Fruit fly (Drosophila melanogaster) whole organism, pupa: ENCODE measurements around the gene Sik2.
A peak's percentile ranks its signal among the peaks of the same experiment; 100 is the strongest.

Experiments
- CG10348 ChIP-seq: fragments of 200-800 bp; sonication (Bioruptor generic); IDR thresholded peaks from 2 replicates; pipeline ENCODE4 v1.3.6; 2022; ENCODE audit warnings: missing biosample characterization, missing genetic modification characterization
- CG12605 ChIP-seq: fragments of 200-800 bp; sonication (Bioruptor generic); IDR thresholded peaks from 2 replicates; pipeline ENCODE4 v1.3.6; 2022; ENCODE audit warnings: missing biosample characterization, missing genetic modification characterization
- CG13204 ChIP-seq: fragments of 200-800 bp; sonication (Bioruptor generic); optimal IDR thresholded peaks from 2 replicates; lab custom pipeline; 2018; ENCODE audit warnings: missing biosample characterization, mild to moderate bottlenecking, missing genetic modification characterization, moderate library complexity
- CG14655 ChIP-seq: fragments of 200-800 bp; sonication (Bioruptor generic); optimal IDR thresholded peaks from 3 replicates; lab custom pipeline; 2017; ENCODE audit warnings: mild to moderate bottlenecking, missing biosample characterization, missing genetic modification reagents, missing genetic modification characterization
- CG15710 ChIP-seq: fragments of 200-800 bp; sonication (Bioruptor generic); optimal IDR thresholded peaks from 2 replicates; lab custom pipeline; 2018; ENCODE audit warnings: missing biosample characterization, mild to moderate bottlenecking, missing genetic modification characterization, moderate library complexity
- CG17806 ChIP-seq: fragments of 200-800 bp; sonication (Bioruptor generic); optimal IDR thresholded peaks from 2 replicates; lab custom pipeline; 2018; ENCODE audit warnings: missing biosample characterization, mild to moderate bottlenecking, missing genetic modification characterization, moderate library complexity
- CG32121 ChIP-seq: fragments of 200-800 bp; sonication (Bioruptor generic); IDR thresholded peaks from 2 replicates; pipeline ENCODE4 v1.3.6; 2022; ENCODE audit warnings: missing biosample characterization, missing genetic modification characterization
- CG34367 ChIP-seq: fragments of 200-800 bp; sonication (Bioruptor generic); optimal IDR thresholded peaks from 2 replicates; lab custom pipeline; 2018; ENCODE audit warnings: missing biosample characterization, mild to moderate bottlenecking, missing genetic modification characterization
- CG4496 ChIP-seq: fragments of 200-800 bp; sonication (Bioruptor generic); IDR thresholded peaks from 3 replicates; pipeline ENCODE4 v1.3.6; 2022; ENCODE audit warnings: missing biosample characterization, missing genetic modification characterization
- CG8159 ChIP-seq: fragments of 200-800 bp; sonication (Bioruptor generic); optimal IDR thresholded peaks from 3 replicates; lab custom pipeline; 2018; ENCODE audit warnings: missing biosample characterization, mild to moderate bottlenecking, missing genetic modification characterization, moderate library complexity
- CG8301 ChIP-seq: fragments of 200-800 bp; sonication (Bioruptor generic); optimal IDR thresholded peaks from 2 replicates; lab custom pipeline; 2018; ENCODE audit warnings: missing biosample characterization, mild to moderate bottlenecking, missing genetic modification characterization
- CG9948 ChIP-seq: fragments of 200-800 bp; sonication (Bioruptor generic); optimal IDR thresholded peaks from 2 replicates; lab custom pipeline; 2018; ENCODE audit warnings: missing biosample characterization, mild to moderate bottlenecking, missing genetic modification characterization, moderate library complexity
- D1 ChIP-seq: fragments of 200-800 bp; sonication (Bioruptor generic); optimal IDR thresholded peaks from 2 replicates; lab custom pipeline; 2018; ENCODE audit warnings: missing biosample characterization, mild to moderate bottlenecking, missing genetic modification characterization, moderate library complexity
- EcR ChIP-seq: fragments of 200-800 bp; sonication (Bioruptor generic); optimal IDR thresholded peaks from 3 replicates; lab custom pipeline; 2019; ENCODE audit warnings: missing biosample characterization, missing genetic modification characterization, mild to moderate bottlenecking, moderate library complexity, missing genetic modification reagents
- Ets98B ChIP-seq: fragments of 200-800 bp; sonication (Bioruptor generic); IDR thresholded peaks from 2 replicates; pipeline ENCODE4 v1.3.6; 2022; ENCODE audit warnings: missing biosample characterization, missing genetic modification characterization
- Pif1A ChIP-seq: fragments of 200-800 bp; sonication (Bioruptor generic); optimal IDR thresholded peaks from 3 replicates; lab custom pipeline; 2016; ENCODE audit warnings: missing biosample characterization, missing genetic modification characterization
- Pif1B ChIP-seq: fragments of 200-800 bp; sonication (Bioruptor generic); optimal IDR thresholded peaks from 3 replicates; lab custom pipeline; 2016; ENCODE audit warnings: missing biosample characterization, missing genetic modification characterization
- Snoo ChIP-seq: fragments of 200-800 bp; sonication (Bioruptor generic); optimal IDR thresholded peaks from 3 replicates; lab custom pipeline; 2017; ENCODE audit warnings: missing biosample characterization, mild to moderate bottlenecking, missing genetic modification characterization, inconsistent platforms
- fd96Ca ChIP-seq: fragments of 200-800 bp; sonication (Bioruptor generic); IDR thresholded peaks from 3 replicates; pipeline ENCODE4 v1.3.6; 2022; ENCODE audit warnings: missing biosample characterization, missing genetic modification characterization
- gl ChIP-seq: fragments of 200-800 bp; sonication (Bioruptor generic); optimal IDR thresholded peaks from 2 replicates; lab custom pipeline; 2018; ENCODE audit warnings: missing biosample characterization, mild to moderate bottlenecking, missing genetic modification characterization
- rn ChIP-seq: fragments of 200-800 bp; sonication (Bioruptor generic); IDR thresholded peaks from 2 replicates; pipeline ENCODE4 v1.3.6; 2022; ENCODE audit warnings: missing biosample characterization, missing genetic modification characterization

The Sik2 gene

dm6 chrX:2048778-2049686 is 12.7 kb downstream of the Sik2 start:
- 0 out of 3 replicates have a peak, but pooled peaks have one; percentile 35 for TF ChIP-seq fd96Ca
- TF ChIP-seq CG32121 (GFP tag; lab: Robert Waterston, UW): no peak
- TF ChIP-seq CG15710: no peak
- peak; percentile 55; the same call in 2 of the 3 replicates for TF ChIP-seq CG4496 (GFP tag; lab: Robert Waterston, UW)
- peak; percentile 43; the same call in 1 of the 2 replicates for TF ChIP-seq Ets98B (GFP tag; lab: Robert Waterston, UW)

DNA sequence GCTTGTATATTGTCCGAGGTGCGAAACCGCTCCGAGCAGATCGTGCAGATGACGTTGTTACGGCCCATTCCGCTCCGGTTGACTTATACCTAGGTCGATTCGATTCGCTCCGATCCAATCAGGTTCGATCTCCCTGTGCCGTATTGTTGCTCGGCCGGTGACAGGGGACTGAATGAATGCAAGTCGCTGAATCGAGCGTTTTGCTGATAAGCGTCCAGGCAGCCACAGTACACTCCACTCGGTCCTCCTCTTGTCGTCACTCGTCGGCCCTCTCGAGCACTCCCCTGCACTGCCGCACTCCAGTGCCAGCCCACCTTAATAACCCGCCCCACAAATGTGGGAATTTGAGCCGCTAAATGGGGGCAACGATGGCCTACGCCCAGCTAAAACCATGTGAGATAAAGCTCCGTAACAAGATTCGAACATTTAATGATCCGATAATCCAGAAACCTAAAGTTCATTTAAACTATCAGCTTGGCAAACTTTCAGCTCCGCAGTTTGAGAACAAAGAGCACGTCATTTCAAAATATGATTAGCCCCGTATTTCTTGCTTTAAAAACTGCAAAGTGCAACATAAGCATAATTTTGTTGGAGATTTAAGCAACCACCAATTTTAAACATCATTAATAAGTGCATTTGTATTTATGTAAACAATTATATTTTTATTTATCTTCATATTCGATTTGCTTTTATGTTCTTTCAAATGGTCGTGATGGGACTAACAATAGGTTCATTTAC is 17.9 kb downstream of the Sik2 start, which contains the start of gene CG4325:
CG4325 (minus strand) TSS at position 159 of the 738 bp plus-strand sequence.
- TF ChIP-seq CG13204 (GFP tag; lab: Kevin White, UChicago) (peak; percentile 26), CG34367 (tag; lab: Kevin White, UChicago) (no peak)

dm6 chrX:2041981-2042847 is 19.5 kb downstream of the Sik2 start, which contains the start of the genes Actn and usp:
Gene Actn (minus strand): TSS chrX:2042311.
Gene usp (minus strand): TSS chrX:2042311.
- no peak for TF ChIP-seq CG10348
- no peak for TF ChIP-seq rn (GFP tag; lab: Robert Waterston, UW)
- peak; percentile 27 for TF ChIP-seq Snoo (tag; lab: Kevin White, UChicago)
- TF ChIP-seq CG8159 (tag; lab: Kevin White, UChicago): peak; percentile 38
- TF ChIP-seq Pif1A (GFP tag; lab: Kevin White, UChicago): peak; percentile 56
- no peak for TF ChIP-seq CG8301 (tag; lab: Kevin White, UChicago)
- TF ChIP-seq CG34367 (tag; lab: Kevin White, UChicago): no peak
- TF ChIP-seq Pif1B (GFP tag; lab: Kevin White, UChicago): peak; percentile 17
- no peak for TF ChIP-seq CG9948 (tag; lab: Kevin White, UChicago)
- peak; percentile 41 for TF ChIP-seq CG14655 (GFP tag; lab: Kevin White, UChicago)
- peak; percentile 25; the same call in 1 of the 2 replicates for TF ChIP-seq CG32121 (GFP tag; lab: Robert Waterston, UW)
- TF ChIP-seq gl (tag; lab: Kevin White, UChicago): no peak
- peak; percentile 34 for TF ChIP-seq CG17806 (tag; lab: Kevin White, UChicago)
- peak; percentile 33; the same call in 1 of the 3 replicates for TF ChIP-seq fd96Ca
- no peak for TF ChIP-seq D1 (tag; lab: Kevin White, UChicago)
- peak; percentile 34 for TF ChIP-seq EcR
- TF ChIP-seq CG13204 (GFP tag; lab: Kevin White, UChicago): peak; percentile 35
- TF ChIP-seq Ets98B (GFP tag; lab: Robert Waterston, UW): peak; percentile 42; the same call in 1 of the 2 replicates
- TF ChIP-seq CG12605 (GFP tag; lab: Robert Waterston, UW): peak; percentile 29; the same call in 1 of the 2 replicates
- TF ChIP-seq CG4496 (GFP tag; lab: Robert Waterston, UW): peak; percentile 46; the same call in 2 of the 3 replicates
- no peak for TF ChIP-seq CG15710

DNA sequence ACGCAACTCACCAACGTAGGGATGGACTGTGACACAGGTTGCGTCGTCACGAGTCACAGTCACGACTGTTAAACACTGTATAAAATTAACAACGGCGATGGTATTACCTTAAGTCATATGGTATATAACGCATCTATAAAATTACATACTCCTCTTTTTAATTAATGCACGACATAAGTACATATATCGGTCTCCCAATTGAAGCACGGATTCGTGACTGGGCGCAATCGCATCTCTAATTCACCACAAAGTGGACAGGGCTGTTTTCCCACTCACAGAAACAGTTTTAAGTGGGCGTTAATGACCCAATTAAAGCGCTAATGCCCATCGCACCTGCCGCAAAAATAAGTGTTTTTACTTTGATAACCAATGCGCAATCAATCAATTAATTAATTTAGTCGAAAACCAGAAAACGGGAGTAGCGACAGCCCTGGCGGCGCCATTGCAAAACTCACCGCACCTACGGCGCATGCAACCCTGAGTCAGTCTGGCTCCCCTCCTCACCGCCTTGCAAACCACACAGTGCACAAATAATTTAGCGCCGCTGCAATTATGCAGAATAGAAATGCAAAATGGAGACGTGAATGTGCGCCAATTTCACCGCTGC is 20.3 kb downstream of the Sik2 start, which contains the start of gene CG4313:
CG4313 (plus strand) TSS at position 557 of the 607 bp plus-strand sequence.
- TF ChIP-seq CG17806 (tag; lab: Kevin White, UChicago) (peak; percentile 58), Snoo (tag; lab: Kevin White, UChicago) (peak; percentile 49), CG9948 (tag; lab: Kevin White, UChicago) (peak; percentile 50), CG13204 (GFP tag; lab: Kevin White, UChicago) (peak; percentile 11), CG15710 (peak; percentile 66), fd96Ca (peak; percentile 70; the same call in 1 of the 3 replicates), CG14655 (GFP tag; lab: Kevin White, UChicago) (peak; percentile 64), CG10348 (no peak), Ets98B (GFP tag; lab: Robert Waterston, UW) (peak; percentile 38), CG8301 (tag; lab: Kevin White, UChicago) (peak; percentile 47), CG4496 (GFP tag; lab: Robert Waterston, UW) (peak; percentile 63; the same call in 2 of the 3 replicates), CG34367 (tag; lab: Kevin White, UChicago) (peak; percentile 15), rn (GFP tag; lab: Robert Waterston, UW) (0 out of 2 replicates have a peak, but pooled peaks have one; percentile 19), D1 (tag; lab: Kevin White, UChicago) (no peak), CG8159 (tag; lab: Kevin White, UChicago) (peak; percentile 68), CG12605 (GFP tag; lab: Robert Waterston, UW) (no peak), gl (tag; lab: Kevin White, UChicago) (no peak), Pif1B (GFP tag; lab: Kevin White, UChicago) (peak; percentile 42), EcR (no peak), CG32121 (GFP tag; lab: Robert Waterston, UW) (no peak), Pif1A (GFP tag; lab: Kevin White, UChicago) (peak; percentile 63)
